Worm (Caenorhabditis elegans): ENCODE results near the gene myo-2.

- no peak for TF ChIP-seq sup-37 (GFP tag; optimal IDR thresholded peaks at IDR 0.05)
- no peak for TF ChIP-seq unc-86 (tag; optimal IDR thresholded peaks at IDR 0.05)
- TF ChIP-seq zag-1 (tag; optimal IDR thresholded peaks at IDR 0.05): no peak
- no peak for TF ChIP-seq nhr-11 (tag; optimal IDR thresholded peaks at IDR 0.05)
- no peak for TF ChIP-seq ceh-88 (GFP tag; IDR thresholded peaks at IDR 0.05)
- no peak for TF ChIP-seq unc-130 (tag; optimal IDR thresholded peaks at IDR 0.05)
Observed at ce11 chrX:12451258-12451657, 16.6 kb upstream of the myo-2 start.

All from whole organism, L1 larva.